Worm (Caenorhabditis elegans): Measurements from ENCODE around the gene C54F6.3.

ce11 chrV:7524447-7524846, 8.6 kb upstream of the C54F6.3 start, which contains the start of gene C54F6.20:
- TF ChIP-seq ceh-62 (tag; optimal IDR thresholded peaks at IDR 0.05) (no peak), dpl-1 (GFP tag; optimal IDR thresholded peaks at IDR 0.05) (no peak), mdl-1 (tag; optimal IDR thresholded peaks at IDR 0.05) (no peak), tag-97 (GFP tag; IDR thresholded peaks at IDR 0.05) (no peak), lin-38 (GFP tag; IDR thresholded peaks at IDR 0.05) (no peak), nhr-28 (tag; optimal IDR thresholded peaks at IDR 0.05) (no peak), snpc-1.2 (GFP tag; IDR thresholded peaks at IDR 0.05) (no peak), ztf-11 (tag; optimal IDR thresholded peaks at IDR 0.05) (no peak), Y48G9A.11 (GFP tag; IDR thresholded peaks at IDR 0.05) (no peak), R02D3.7 (tag; optimal IDR thresholded peaks at IDR 0.05) (no peak), zfp-3 (GFP tag; conservative IDR thresholded peaks at IDR 0.05) (no peak), lin-29 (GFP tag; IDR thresholded peaks at IDR 0.05) (no peak), nhr-11 (tag; optimal IDR thresholded peaks at IDR 0.05) (no peak), vab-7 (GFP tag; IDR thresholded peaks at IDR 0.05) (no peak)

Measured in whole organism, L4 larva.